Worm (Caenorhabditis elegans): ENCODE measurements around the gene dpy-28.

Gene dpy-28

DNA sequence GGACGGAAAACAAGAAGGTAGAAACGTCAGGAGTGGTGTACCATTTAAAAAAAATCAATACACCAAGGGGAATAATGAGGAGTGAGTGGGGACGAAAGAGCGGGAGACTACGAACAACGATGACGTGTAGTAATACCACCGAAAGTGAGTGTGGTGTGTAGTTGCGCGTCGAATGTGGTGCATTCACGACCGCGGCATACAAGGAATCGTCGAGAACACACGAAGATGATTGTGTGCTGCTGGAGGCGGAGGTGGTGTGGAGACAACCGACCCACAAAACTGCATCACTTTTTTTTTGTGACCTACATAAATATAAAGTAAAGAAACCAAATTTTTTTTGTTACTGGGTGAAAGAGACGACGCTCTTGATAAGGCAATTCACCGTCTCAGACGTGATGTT, 55.4 kb downstream of the dpy-28 start:
- no peak for TF ChIP-seq Y22D7AL.16 (tag; optimal IDR thresholded peaks at IDR 0.05)
- TF ChIP-seq unc-86 (tag; optimal IDR thresholded peaks at IDR 0.05) = peak; percentile 18
- peak; percentile 60 for TF ChIP-seq tbx-2 (tag; optimal IDR thresholded peaks at IDR 0.05)
- peak; percentile 63 for TF ChIP-seq ceh-30 (tag; optimal IDR thresholded peaks at IDR 0.05)
- TF ChIP-seq sox-2 (GFP tag; IDR thresholded peaks at IDR 0.05) = peak; percentile 20; the same call in 1 of the 2 replicates
- TF ChIP-seq ceh-48 (tag; optimal IDR thresholded peaks at IDR 0.05) = peak; percentile 44
- peak; percentile 9 for TF ChIP-seq nhr-232 (tag; optimal IDR thresholded peaks at IDR 0.05)
- peak; percentile 18 for TF ChIP-seq elt-2 (tag; optimal IDR thresholded peaks at IDR 0.05)
- TF ChIP-seq ceh-14 (tag; optimal IDR thresholded peaks at IDR 0.05) = peak; percentile 8
- TF ChIP-seq nfya-1 (tag; optimal IDR thresholded peaks at IDR 0.05) = peak; percentile 43
- peak; percentile 6 for TF ChIP-seq rnt-1 (tag; optimal IDR thresholded peaks at IDR 0.05)
- TF ChIP-seq ceh-34 (tag; optimal IDR thresholded peaks at IDR 0.05) = peak; percentile 13
- peak; percentile 53 for TF ChIP-seq ztf-16 (tag; optimal IDR thresholded peaks at IDR 0.05)
- TF ChIP-seq dmd-4 (tag; optimal IDR thresholded peaks at IDR 0.05; ENCODE audit: borderline replicate concordance) = no peak
- TF ChIP-seq pha-4 (tag; optimal IDR thresholded peaks at IDR 0.05) = no peak
- peak; percentile 70 for TF ChIP-seq ceh-31 (tag; optimal IDR thresholded peaks at IDR 0.05)
- peak; percentile 23 for TF ChIP-seq ceh-2 (tag; optimal IDR thresholded peaks at IDR 0.05)
- TF ChIP-seq C08G9.2 (tag; optimal IDR thresholded peaks at IDR 0.05) = peak; percentile 21
- no peak for TF ChIP-seq pat-9 (tag; optimal IDR thresholded peaks at IDR 0.05)

DNA sequence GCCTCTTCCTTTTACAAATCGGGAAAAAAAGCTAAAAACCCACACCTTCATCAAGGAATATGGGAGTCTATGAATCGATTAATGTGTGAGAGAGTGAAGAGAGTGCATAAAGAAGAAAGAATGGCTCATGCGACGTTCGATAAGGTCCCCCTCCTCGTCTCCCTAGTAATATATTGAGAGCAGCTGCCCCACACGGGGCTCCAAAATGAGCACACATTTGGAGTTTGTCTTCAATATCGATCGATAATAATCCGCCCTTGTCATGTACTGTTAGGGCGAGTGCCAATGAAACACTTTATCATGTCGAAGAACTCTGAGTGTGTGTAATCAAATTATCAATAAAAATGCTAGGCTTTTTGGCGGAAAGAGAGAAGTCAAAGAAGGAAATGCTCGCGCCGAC, 56.3 kb downstream of the dpy-28 start:
- TF ChIP-seq hlh-30 (tag; optimal IDR thresholded peaks at IDR 0.05; ENCODE audit: insufficient read depth) (no peak), ceh-48 (tag; optimal IDR thresholded peaks at IDR 0.05) (peak; percentile 53)

DNA sequence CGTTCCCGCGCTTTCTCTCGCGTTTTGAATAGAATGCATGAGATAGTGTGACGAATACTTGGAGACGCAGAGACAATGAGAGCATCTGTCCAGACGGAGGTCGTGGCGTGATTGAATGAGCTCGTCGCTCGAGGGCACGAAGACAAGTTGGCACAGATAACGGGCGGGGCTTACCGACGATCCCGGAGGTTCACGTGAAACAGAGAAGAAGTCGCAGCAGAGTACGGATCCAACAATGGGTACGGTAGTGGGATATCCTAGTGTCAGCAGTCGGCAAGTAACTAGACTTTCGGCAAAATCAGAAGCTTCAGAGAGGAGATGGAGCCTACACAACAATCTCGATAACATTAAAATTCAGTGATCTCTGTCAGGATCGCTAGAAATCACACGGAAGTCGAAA, 56.8 kb downstream of the dpy-28 start:
- no peak for TF ChIP-seq K09A11.1 (tag; optimal IDR thresholded peaks at IDR 0.05; ENCODE audit: insufficient read depth)
- peak; percentile 70 for TF ChIP-seq ceh-18 (tag; optimal IDR thresholded peaks at IDR 0.05)
- TF ChIP-seq che-1 (tag; optimal IDR thresholded peaks at IDR 0.05) = no peak
- TF ChIP-seq ceh-9 (tag; optimal IDR thresholded peaks at IDR 0.05) = no peak
- TF ChIP-seq ceh-34 (tag; optimal IDR thresholded peaks at IDR 0.05) = peak; percentile 49
- no peak for TF ChIP-seq pros-1 (tag; optimal IDR thresholded peaks at IDR 0.05)
- TF ChIP-seq unc-55 (GFP tag; optimal IDR thresholded peaks at IDR 0.05) = peak; percentile 22
- no peak for TF ChIP-seq unc-86 (tag; optimal IDR thresholded peaks at IDR 0.05)
- peak; percentile 1 for TF ChIP-seq mec-3 (tag; optimal IDR thresholded peaks at IDR 0.05; ENCODE audit: borderline replicate concordance)
- TF ChIP-seq pag-3 (tag; optimal IDR thresholded peaks at IDR 0.05; ENCODE audit: borderline replicate concordance) = no peak

DNA sequence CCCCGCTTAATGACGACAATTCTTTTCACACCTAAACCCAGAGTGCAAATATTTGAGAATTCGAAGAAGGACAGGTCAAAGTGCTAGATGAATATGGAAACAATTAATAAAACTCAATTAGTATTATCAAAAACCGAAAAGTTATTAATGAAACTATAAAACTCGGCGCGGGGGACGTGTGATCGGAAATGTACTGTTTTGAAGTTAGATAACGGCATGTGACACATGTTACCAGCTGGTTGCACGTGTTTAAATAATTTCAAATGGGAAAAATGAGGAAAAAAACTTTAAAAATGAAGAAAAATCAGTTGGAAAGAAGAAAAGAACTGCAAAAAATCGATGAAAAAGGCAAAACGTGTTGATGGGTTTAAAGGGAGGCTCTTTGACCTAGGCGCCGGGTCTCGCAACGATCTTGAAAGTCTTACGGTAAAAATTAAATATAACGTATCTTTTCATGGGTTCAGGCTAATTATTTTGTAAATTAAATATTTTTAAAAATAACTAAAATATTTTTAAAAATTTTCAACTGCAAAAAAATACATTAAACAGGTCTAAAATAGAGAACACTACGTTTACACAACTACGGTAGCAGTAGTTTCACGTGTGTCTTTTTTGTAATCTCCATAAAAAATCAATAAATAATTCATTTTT, 57.8 kb downstream of the dpy-28 start:
- TF ChIP-seq ceh-19 (GFP tag; optimal IDR thresholded peaks at IDR 0.05) (no peak), ztf-16 (tag; optimal IDR thresholded peaks at IDR 0.05) (no peak), nhr-232 (tag; optimal IDR thresholded peaks at IDR 0.05) (no peak), Y22D7AL.16 (tag; optimal IDR thresholded peaks at IDR 0.05) (no peak), ceh-22 (tag; optimal IDR thresholded peaks at IDR 0.05) (no peak), sox-4 (tag; optimal IDR thresholded peaks at IDR 0.05) (no peak), npax-4 (tag; optimal IDR thresholded peaks at IDR 0.05) (no peak), ets-4 (tag; optimal IDR thresholded peaks at IDR 0.05) (no peak), ceh-18 (tag; optimal IDR thresholded peaks at IDR 0.05) (no peak), ceh-24 (tag; optimal IDR thresholded peaks at IDR 0.05) (no peak), hlh-6 (tag; optimal IDR thresholded peaks at IDR 0.05) (no peak), pha-2 (tag; optimal IDR thresholded peaks at IDR 0.05) (no peak), tbx-2 (tag; optimal IDR thresholded peaks at IDR 0.05) (no peak), fax-1 (tag; optimal IDR thresholded peaks at IDR 0.05) (no peak), ceh-2 (tag; optimal IDR thresholded peaks at IDR 0.05) (no peak), ama-1 (optimal IDR thresholded peaks at IDR 0.05) (no peak), gmeb-2 (tag; optimal IDR thresholded peaks at IDR 0.05) (no peak), pat-9 (tag; optimal IDR thresholded peaks at IDR 0.05) (no peak)

Data from whole organism, late embryonic.